Fruit fly (Drosophila melanogaster): ENCODE results near the gene ValRS-m.

ValRS-m gene

DNA sequence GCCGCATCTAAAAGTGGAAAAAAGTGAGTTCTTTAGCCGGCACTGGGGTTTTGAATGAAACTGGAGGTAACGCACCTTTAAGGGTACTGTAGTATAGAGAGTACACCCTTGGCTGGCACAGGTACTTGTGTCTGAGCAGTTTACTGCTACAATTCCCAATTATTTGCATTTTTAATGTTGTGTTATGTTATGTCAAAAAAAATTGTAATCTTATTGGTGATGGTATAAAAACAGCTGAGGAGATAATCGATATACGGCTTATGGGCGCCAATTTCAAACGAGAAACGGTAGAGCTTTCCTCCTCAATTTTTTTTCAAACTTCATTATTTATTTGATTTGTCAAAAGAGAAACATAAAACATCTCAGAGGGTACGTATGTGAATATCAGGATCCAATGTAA, at the start of gene ValRS-m:
Gene ValRS-m, minus strand, starts transcription at position 312 of the 400 bp plus-strand sequence.
- no peak for TF ChIP-seq insv (optimal IDR thresholded peaks at IDR 0.05)
- TF ChIP-seq psq (optimal IDR thresholded peaks at IDR 0.05) = no peak
- no peak for TF ChIP-seq h (optimal IDR thresholded peaks at IDR 0.05)
- no peak for TF ChIP-seq ttk (optimal IDR thresholded peaks at IDR 0.05)
- no peak for TF ChIP-seq Myc (optimal IDR thresholded peaks at IDR 0.05)
- no peak for TF ChIP-seq Sin3A (optimal IDR thresholded peaks at IDR 0.05)

dm6 chr3L:9013745-9014144, 49.2 kb upstream of the ValRS-m start:
- TF ChIP-seq Myc (optimal IDR thresholded peaks at IDR 0.05) (no peak), insv (optimal IDR thresholded peaks at IDR 0.05) (no peak), h (optimal IDR thresholded peaks at IDR 0.05) (no peak), psq (optimal IDR thresholded peaks at IDR 0.05) (no peak), ttk (optimal IDR thresholded peaks at IDR 0.05) (no peak), Sin3A (optimal IDR thresholded peaks at IDR 0.05) (no peak)

- TF ChIP-seq h (optimal IDR thresholded peaks at IDR 0.05) = no peak
- TF ChIP-seq psq (optimal IDR thresholded peaks at IDR 0.05) = no peak
- no peak for TF ChIP-seq ttk (optimal IDR thresholded peaks at IDR 0.05)
- no peak for TF ChIP-seq insv (optimal IDR thresholded peaks at IDR 0.05)
These were observed 47.2 kb upstream of the ValRS-m start for dm6 chr3L:9011485-9012389.

DNA sequence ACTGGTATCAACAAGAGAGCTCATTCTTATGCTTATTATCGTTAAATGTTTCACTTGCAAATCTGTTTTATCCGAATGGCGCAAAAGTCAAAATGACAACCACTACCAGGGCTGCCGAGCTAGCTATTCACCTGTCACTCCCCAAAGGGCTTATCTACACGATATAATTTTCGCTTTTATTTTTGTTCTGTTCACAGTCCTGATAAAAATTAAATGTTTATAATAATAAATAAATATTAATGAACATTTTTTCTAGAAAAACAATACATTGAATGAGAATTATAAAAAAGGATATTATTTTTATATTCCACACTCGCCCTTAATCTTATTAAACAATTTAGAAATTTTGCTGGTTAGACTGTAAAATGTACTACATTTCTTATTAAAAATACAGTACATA, 45.2 kb upstream of the ValRS-m start, which contains the start of gene CG5194:
Gene CG5194, minus strand, starts transcription at position 101 of the 400 bp plus-strand sequence.
- no peak for TF ChIP-seq psq (optimal IDR thresholded peaks at IDR 0.05)
- TF ChIP-seq Myc (optimal IDR thresholded peaks at IDR 0.05) = no peak
- TF ChIP-seq Sin3A (optimal IDR thresholded peaks at IDR 0.05) = no peak
- TF ChIP-seq insv (optimal IDR thresholded peaks at IDR 0.05) = no peak
- TF ChIP-seq h (optimal IDR thresholded peaks at IDR 0.05) = no peak
- TF ChIP-seq ttk (optimal IDR thresholded peaks at IDR 0.05) = no peak

DNA sequence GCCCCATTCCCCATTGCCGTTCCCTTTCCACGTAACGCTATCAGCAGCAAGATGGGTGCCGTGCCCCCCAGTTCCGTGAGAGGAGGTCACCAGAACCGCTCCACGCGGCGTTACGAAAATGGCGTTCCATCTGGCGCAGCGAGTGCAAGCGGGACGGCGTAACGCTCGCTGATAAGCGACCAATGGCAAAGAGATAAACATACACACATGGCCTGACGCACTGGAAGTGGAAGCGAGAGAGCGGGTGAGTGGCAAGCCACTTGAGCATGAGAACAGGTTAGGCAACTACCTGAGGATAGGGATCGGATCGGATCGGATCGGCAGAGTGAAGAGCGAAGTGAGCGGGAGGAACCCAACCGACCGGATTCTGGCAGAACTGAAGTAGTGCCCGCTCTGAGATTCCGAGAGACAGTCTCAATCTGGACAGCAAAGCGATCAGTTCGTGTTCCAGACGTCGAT, 40.2 kb upstream of the ValRS-m start, which contains the start of gene Doc3:
Gene Doc3, plus strand, starts transcription at position 409 of the 459 bp plus-strand sequence.
- TF ChIP-seq psq (optimal IDR thresholded peaks at IDR 0.05) (no peak), Myc (optimal IDR thresholded peaks at IDR 0.05) (no peak), Sin3A (optimal IDR thresholded peaks at IDR 0.05) (no peak), insv (optimal IDR thresholded peaks at IDR 0.05) (no peak), ttk (optimal IDR thresholded peaks at IDR 0.05) (no peak), h (optimal IDR thresholded peaks at IDR 0.05) (no peak)

- TF ChIP-seq insv (optimal IDR thresholded peaks at IDR 0.05) (no peak), Sin3A (optimal IDR thresholded peaks at IDR 0.05) (no peak)
These were observed 38.8 kb upstream of the ValRS-m start for dm6 chr3L:9003369-9003768.

DNA sequence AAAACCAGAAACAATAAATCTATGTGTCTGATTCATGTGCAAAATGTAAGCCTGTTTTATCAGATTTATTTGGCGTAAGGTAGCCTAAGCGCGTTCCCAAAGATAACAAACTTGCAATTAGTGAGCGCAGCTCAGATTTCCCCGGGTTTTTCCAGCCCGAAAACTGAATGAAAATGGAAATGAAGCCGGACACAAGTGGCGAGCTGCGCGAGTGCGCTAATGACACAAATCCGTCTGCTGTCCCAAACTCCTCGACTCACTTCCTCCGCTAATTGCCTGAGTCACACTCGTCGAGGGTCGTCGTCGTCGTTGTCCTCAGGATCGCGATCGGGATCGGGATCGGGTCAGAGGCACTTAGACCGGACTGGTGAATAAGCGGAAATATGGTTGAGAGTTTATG, 38.0 kb upstream of the ValRS-m start:
- TF ChIP-seq Myc (optimal IDR thresholded peaks at IDR 0.05) (no peak), ttk (optimal IDR thresholded peaks at IDR 0.05) (no peak), h (optimal IDR thresholded peaks at IDR 0.05) (no peak), insv (optimal IDR thresholded peaks at IDR 0.05) (no peak), psq (optimal IDR thresholded peaks at IDR 0.05) (no peak), Sin3A (optimal IDR thresholded peaks at IDR 0.05) (no peak)

DNA sequence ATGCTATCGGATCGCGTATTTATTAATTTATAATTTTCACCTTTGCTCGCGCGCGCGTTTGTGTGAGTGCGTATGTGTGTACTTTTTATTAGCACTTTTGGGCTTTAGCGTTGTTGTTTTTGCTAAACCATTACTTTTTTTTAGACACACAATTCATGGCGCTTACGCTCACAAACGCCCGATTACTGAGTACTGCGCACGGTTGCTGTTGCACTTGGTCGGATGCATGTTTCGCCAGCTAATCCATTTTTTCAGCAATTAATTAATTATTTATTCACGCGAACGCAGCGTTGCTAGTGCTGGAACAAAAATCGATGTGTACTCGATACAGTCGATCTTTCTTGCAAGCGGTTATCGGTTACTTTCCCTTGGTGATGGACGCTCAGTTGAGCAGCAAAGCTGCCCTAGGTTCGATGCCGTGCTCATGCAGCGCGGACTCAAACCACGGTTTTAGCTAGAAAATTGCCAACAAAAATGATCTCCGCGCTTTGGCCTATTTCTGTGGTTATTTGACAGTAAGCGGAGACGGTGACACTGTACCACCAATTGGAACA, 33.2 kb upstream of the ValRS-m start, which contains the start of the genes smg and CG5087:
Gene smg, minus strand, starts transcription at position 304 of the 554 bp plus-strand sequence.
Gene CG5087, plus strand, starts transcription at position 499 of the 554 bp plus-strand sequence.
- no peak for TF ChIP-seq Myc (optimal IDR thresholded peaks at IDR 0.05)
- TF ChIP-seq insv (optimal IDR thresholded peaks at IDR 0.05) = no peak
- no peak for TF ChIP-seq Sin3A (optimal IDR thresholded peaks at IDR 0.05)
- no peak for TF ChIP-seq h (optimal IDR thresholded peaks at IDR 0.05)
- no peak for TF ChIP-seq ttk (optimal IDR thresholded peaks at IDR 0.05)
- no peak for TF ChIP-seq psq (optimal IDR thresholded peaks at IDR 0.05)

- no peak for TF ChIP-seq psq (optimal IDR thresholded peaks at IDR 0.05)
- no peak for TF ChIP-seq insv (optimal IDR thresholded peaks at IDR 0.05)
- TF ChIP-seq h (optimal IDR thresholded peaks at IDR 0.05) = no peak
- no peak for TF ChIP-seq ttk (optimal IDR thresholded peaks at IDR 0.05)
- no peak for TF ChIP-seq Sin3A (optimal IDR thresholded peaks at IDR 0.05)
- TF ChIP-seq Myc (optimal IDR thresholded peaks at IDR 0.05) = no peak
These were observed 32.5 kb upstream of the ValRS-m start for dm6 chr3L:8996899-8997685.

- no peak for TF ChIP-seq h (optimal IDR thresholded peaks at IDR 0.05)
- no peak for TF ChIP-seq insv (optimal IDR thresholded peaks at IDR 0.05)
- TF ChIP-seq psq (optimal IDR thresholded peaks at IDR 0.05) = no peak
- no peak for TF ChIP-seq ttk (optimal IDR thresholded peaks at IDR 0.05)
- no peak for TF ChIP-seq Sin3A (optimal IDR thresholded peaks at IDR 0.05)
- TF ChIP-seq Myc (optimal IDR thresholded peaks at IDR 0.05) = no peak
These were observed 31.7 kb upstream of the ValRS-m start for dm6 chr3L:8996173-8996767.

DNA sequence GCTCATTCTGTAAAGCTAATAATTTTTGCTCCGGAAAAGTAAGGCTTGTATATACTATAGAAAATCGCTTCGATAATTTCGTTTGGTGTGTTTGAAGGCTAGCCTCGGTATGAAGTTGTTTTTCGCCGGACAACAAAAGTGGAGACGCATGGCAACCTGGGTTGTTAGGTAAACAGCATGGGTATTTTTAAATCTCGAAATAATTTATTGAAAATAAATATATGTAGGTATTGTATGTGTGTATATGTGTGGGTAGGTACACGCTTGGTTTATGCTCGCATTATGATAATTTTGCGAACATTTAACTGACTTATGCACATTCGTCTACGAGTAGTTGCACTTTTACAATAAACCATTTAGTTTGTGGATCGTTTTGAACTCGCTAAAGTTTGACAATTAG, 25.6 kb upstream of the ValRS-m start, which contains the start of gene CG5280:
Gene CG5280, minus strand, starts transcription at position 101 of the 400 bp plus-strand sequence.
- TF ChIP-seq insv (optimal IDR thresholded peaks at IDR 0.05) (no peak), h (optimal IDR thresholded peaks at IDR 0.05) (no peak), psq (optimal IDR thresholded peaks at IDR 0.05) (no peak), ttk (optimal IDR thresholded peaks at IDR 0.05) (no peak)

All from Kc167 (cell line).